Fruit fly (Drosophila melanogaster) whole organism, wandering third instar larva: ENCODE data around the gene Cerk.

ENCODE experiments used
- CG32264 ChIP-seq: fragments of 200-800 bp; sonication (Bioruptor generic); optimal IDR thresholded peaks from 2 replicates; lab custom pipeline; 2016; ENCODE audit warnings: missing biosample characterization, missing genetic modification characterization
- CG9705 ChIP-seq: fragments of 200-800 bp; sonication (Bioruptor generic); optimal IDR thresholded peaks from 2 replicates; lab custom pipeline; 2018; ENCODE audit warnings: missing biosample characterization, mild to moderate bottlenecking, missing genetic modification characterization
- CrebA ChIP-seq: fragments of 200-800 bp; sonication (Bioruptor generic); optimal IDR thresholded peaks from 2 replicates; lab custom pipeline; 2016; ENCODE audit warnings: missing biosample characterization, mild to moderate bottlenecking, missing genetic modification characterization, borderline replicate concordance
- Dfd ChIP-seq: fragments of >200 bp; optimal IDR thresholded peaks from 2 replicates; lab custom pipeline; 2017; ENCODE audit warnings: missing biosample characterization, missing genetic modification characterization
- Dif ChIP-seq: fragments of 200-275, 200-300 bp; sonication (Bioruptor generic); optimal IDR thresholded peaks from 2 replicates; lab custom pipeline; 2018; ENCODE audit warnings: missing biosample characterization, missing genetic modification characterization; ENCODE audit not compliant: partially characterized antibody
- HLH106 ChIP-seq: fragments of 200-800 bp; optimal IDR thresholded peaks from 3 replicates; lab custom pipeline; 2019; ENCODE audit warnings: missing biosample characterization, mild to moderate bottlenecking, missing genetic modification characterization, moderate library complexity
- Hnf4 ChIP-seq: fragments of 200-800 bp; sonication (Bioruptor generic); optimal IDR thresholded peaks from 2 replicates; lab custom pipeline; 2016; ENCODE audit warnings: missing biosample characterization, mild to moderate bottlenecking, missing genetic modification characterization
- Hr78 ChIP-seq: fragments of >200 bp; optimal IDR thresholded peaks from 2 replicates; lab custom pipeline; 2017; ENCODE audit warnings: missing biosample characterization, missing genetic modification characterization
- Hr83 ChIP-seq: fragments of 200-300 bp; sonication (Bioruptor generic); optimal IDR thresholded peaks from 2 replicates; lab custom pipeline; 2016; ENCODE audit warnings: missing biosample characterization, mild to moderate bottlenecking, missing genetic modification characterization, moderate library complexity; ENCODE audit not compliant: poor library complexity, severe bottlenecking
- Jra ChIP-seq: sonication (Bioruptor generic); optimal IDR thresholded peaks from 2 replicates; lab custom pipeline; 2016; ENCODE audit warnings: missing biosample characterization, missing genetic modification characterization
- Mio ChIP-seq: sonication (Bioruptor generic); optimal IDR thresholded peaks from 2 replicates; lab custom pipeline; 2016; ENCODE audit warnings: missing biosample characterization, missing genetic modification characterization
- Myc ChIP-seq: fragments of >200 bp; optimal IDR thresholded peaks from 2 replicates; lab custom pipeline; 2017
- N ChIP-seq: fragments of >200 bp; optimal IDR thresholded peaks from 2 replicates; lab custom pipeline; 2018; ENCODE audit warnings: missing biosample characterization, missing external identifiers, missing genetic modification characterization
- OdsH ChIP-seq: fragments of 200-800 bp; sonication (Bioruptor generic); optimal IDR thresholded peaks from 2 replicates; lab custom pipeline; 2016; ENCODE audit warnings: missing biosample characterization, mild to moderate bottlenecking, missing genetic modification characterization
- Rel ChIP-seq, 2 experiments: fragments of 200-800 bp; sonication (Bioruptor generic) in 1 of 2; optimal IDR thresholded peaks; 2 replicates in 1 of 2; 3 replicates in 1 of 2; lab custom pipeline; 2016 to 2019; ENCODE audit warnings: mild to moderate bottlenecking in 2 of 2, missing biosample characterization in 2 of 2, missing genetic modification characterization in 2 of 2, moderate library complexity in 1 of 2
- Sp1 ChIP-seq: fragments of 200-800 bp; sonication (Bioruptor generic); optimal IDR thresholded peaks from 3 replicates; lab custom pipeline; 2019; ENCODE audit warnings: missing biosample characterization, mild to moderate bottlenecking, missing genetic modification characterization, moderate library complexity
- Vsx2 ChIP-seq: fragments of 200-300, 225-300 bp; sonication (Bioruptor generic); optimal IDR thresholded peaks from 2 replicates; lab custom pipeline; 2018; ENCODE audit warnings: missing biosample characterization, missing genetic modification characterization; ENCODE audit not compliant: partially characterized antibody
- br ChIP-seq: fragments of 200-800 bp; sonication (Bioruptor generic); optimal IDR thresholded peaks from 2 replicates; lab custom pipeline; 2016; ENCODE audit warnings: missing biosample characterization, missing genetic modification characterization
- brk ChIP-seq: fragments of 200-800 bp; sonication (Bioruptor generic); optimal IDR thresholded peaks from 2 replicates; lab custom pipeline; 2016; ENCODE audit warnings: missing biosample characterization, mild to moderate bottlenecking, missing genetic modification characterization
- dl ChIP-seq, 2 experiments: fragments of 175-275, 200-275 bp in 1 of 2; fragments of 200-275 bp in 1 of 2; sonication (Bioruptor generic); optimal IDR thresholded peaks; lab custom pipeline; 2018; ENCODE audit warnings: mild to moderate bottlenecking in 2 of 2, missing biosample characterization in 2 of 2, missing genetic modification characterization in 2 of 2, moderate library complexity in 2 of 2; ENCODE audit not compliant: partially characterized antibody in 2 of 2, insufficient read depth in 1 of 2
- dmrt93B ChIP-seq: fragments of 200-800 bp; sonication (Bioruptor generic); optimal IDR thresholded peaks from 2 replicates; lab custom pipeline; 2018; ENCODE audit warnings: missing biosample characterization, mild to moderate bottlenecking, missing genetic modification characterization
- dsf ChIP-seq: sonication (Bioruptor generic); optimal IDR thresholded peaks from 2 replicates; lab custom pipeline; 2016; ENCODE audit warnings: missing biosample characterization, missing genetic modification characterization, borderline replicate concordance
- ey ChIP-seq: fragments of 200-800 bp; sonication (Bioruptor generic); optimal IDR thresholded peaks from 2 replicates; lab custom pipeline; 2016; ENCODE audit warnings: missing biosample characterization, missing genetic modification characterization
- foxo ChIP-seq, 2 experiments: fragments of 200-800 bp; sonication (Bioruptor generic); optimal IDR thresholded peaks; 2 replicates in 1 of 2; 3 replicates in 1 of 2; lab custom pipeline; 2016 to 2017; ENCODE audit warnings: missing biosample characterization in 2 of 2, missing genetic modification characterization in 2 of 2
- fru ChIP-seq: fragments of 200-800 bp; sonication (Bioruptor generic); optimal IDR thresholded peaks from 3 replicates; lab custom pipeline; 2016; ENCODE audit warnings: missing biosample characterization, mild to moderate bottlenecking, missing genetic modification characterization
- h ChIP-seq: fragments of 200-800 bp; sonication (Bioruptor generic); optimal IDR thresholded peaks from 3 replicates; lab custom pipeline; 2016; ENCODE audit warnings: missing biosample characterization, mild to moderate bottlenecking, missing genetic modification characterization
- jim ChIP-seq: fragments of 175-275, 200-325 bp; sonication (Bioruptor generic); optimal IDR thresholded peaks from 2 replicates; lab custom pipeline; 2016; ENCODE audit warnings: missing biosample characterization, mild to moderate bottlenecking, missing genetic modification characterization
- lola ChIP-seq: fragments of >200 bp; optimal IDR thresholded peaks from 2 replicates; lab custom pipeline; 2017; ENCODE audit warnings: missing biosample characterization, missing genetic modification characterization
- psq ChIP-seq: fragments of 200-800 bp; sonication (Bioruptor generic); optimal IDR thresholded peaks from 3 replicates; lab custom pipeline; 2017; ENCODE audit warnings: missing biosample characterization, mild to moderate bottlenecking, missing genetic modification characterization, moderate library complexity
- rgr ChIP-seq: fragments of 200-800 bp; sonication (Bioruptor generic); optimal IDR thresholded peaks from 3 replicates; lab custom pipeline; 2016; ENCODE audit warnings: missing biosample characterization, mild to moderate bottlenecking, missing genetic modification characterization
- sage ChIP-seq: fragments of 200-800 bp; sonication (Bioruptor generic); optimal IDR thresholded peaks from 2 replicates; lab custom pipeline; 2016; ENCODE audit warnings: missing biosample characterization, mild to moderate bottlenecking, missing genetic modification characterization
- sv ChIP-seq: fragments of 200-800 bp; sonication (Bioruptor generic); optimal IDR thresholded peaks from 3 replicates; lab custom pipeline; 2016; ENCODE audit warnings: missing biosample characterization, missing genetic modification characterization
- tai ChIP-seq: sonication (Bioruptor generic); optimal IDR thresholded peaks from 2 replicates; lab custom pipeline; 2016; ENCODE audit warnings: missing biosample characterization, missing genetic modification characterization
- usp ChIP-seq: fragments of >200 bp; optimal IDR thresholded peaks from 2 replicates; lab custom pipeline; 2017; ENCODE audit warnings: missing biosample characterization, missing genetic modification characterization

The Cerk gene

dm6 chr3R:5322182-5322609 lies 45.9 kb downstream of the Cerk start:
- TF ChIP-seq CG32264 (no peak), Vsx2 (GFP tag; lab: Kevin White, UChicago) (no peak), usp (GFP tag; lab: Kevin White, UChicago) (no peak), br (GFP tag; lab: Kevin White, UChicago) (no peak)

- TF ChIP-seq lola (GFP tag; lab: Kevin White, UChicago) (no peak), Dfd (GFP tag; lab: Kevin White, UChicago) (no peak), foxo (GFP tag; optimal IDR thresholded peaks at IDR 0.05; lab: Kevin White, UChicago) (no peak), dmrt93B (GFP tag; lab: Kevin White, UChicago) (no peak), Dif (GFP tag; lab: Kevin White, UChicago) (no peak), Mio (no peak), h (GFP tag; lab: Kevin White, UChicago) (peak; percentile 17), Sp1 (GFP tag; lab: Kevin White, UChicago) (peak; percentile 13), CrebA (GFP tag; lab: Kevin White, UChicago) (no peak), CG9705 (no peak), Myc (lab: Kevin White, UChicago) (no peak), fru (GFP tag; lab: Kevin White, UChicago) (no peak), Hr78 (no peak), CG32264 (no peak), tai (GFP tag; lab: Kevin White, UChicago) (no peak), HLH106 (no peak), sage (no peak)
- TF ChIP-seq, all 38 proteins: peak for 2
These were observed 47.4 kb downstream of the Cerk start for dm6 chr3R:5320672-5321071.

dm6 chr3R:5319059-5319785 lies 48.9 kb downstream of the Cerk start:
- TF ChIP-seq fru (GFP tag; lab: Kevin White, UChicago) (peak; percentile 40), jim (GFP tag; lab: Kevin White, UChicago) (no peak), tai (GFP tag; lab: Kevin White, UChicago) (peak; percentile 72), OdsH (peak; percentile 70), CG32264 (peak; percentile 39), Jra (GFP tag; lab: Kevin White, UChicago) (peak; percentile 34), Mio (no peak), ey (GFP tag; lab: Kevin White, UChicago) (no peak), brk (GFP tag; lab: Kevin White, UChicago) (peak; percentile 39), Hr83 (GFP tag; lab: Kevin White, UChicago) (peak; percentile 77), dl (GFP tag; optimal IDR thresholded peaks at IDR 0.05; lab: Kevin White, UChicago; ENCODE audit: insufficient read depth in 1 of 2, partially characterized antibody in 2 of 2) (no peak), foxo (GFP tag; optimal IDR thresholded peaks at IDR 0.05; lab: Kevin White, UChicago) (peak in 1 of 2 experiments; percentile 37), Sp1 (GFP tag; lab: Kevin White, UChicago) (peak; percentile 22), dsf (GFP tag; lab: Kevin White, UChicago) (peak; percentile 24), sv (GFP tag; lab: Kevin White, UChicago) (no peak), Hnf4 (GFP tag; lab: Kevin White, UChicago) (peak; percentile 74), br (GFP tag; lab: Kevin White, UChicago) (peak; percentile 46), sage (peak; percentile 40), Rel (GFP tag; optimal IDR thresholded peaks at IDR 0.05; lab: Kevin White, UChicago) (no peak), Rel (tag; optimal IDR thresholded peaks at IDR 0.05; lab: Kevin White, UChicago) (no peak), rgr (GFP tag; lab: Kevin White, UChicago) (peak; percentile 64), N (GFP tag; lab: Kevin White, UChicago) (no peak), CrebA (GFP tag; lab: Kevin White, UChicago) (peak; percentile 28), h (GFP tag; lab: Kevin White, UChicago) (peak; percentile 72), psq (peak; percentile 20)
